Fruit fly (Drosophila melanogaster) whole organism, embryonic: ENCODE measurements around the gene CG31267.

Source experiments
- ATbp ChIP-seq: fragments of 200-800 bp; sonication (Bioruptor generic); optimal IDR thresholded peaks from 2 replicates; lab custom pipeline; 2017; ENCODE audit warnings: missing biosample characterization, mild to moderate bottlenecking, missing genetic modification characterization, missing genetic modification reagents
- Bdp1 ChIP-seq: fragments of 200-800 bp; sonication (Bioruptor generic); optimal IDR thresholded peaks from 3 replicates; lab custom pipeline; 2016; ENCODE audit warnings: missing biosample characterization, missing genetic modification characterization
- Blimp-1 ChIP-seq: fragments of 200-800 bp; sonication (Bioruptor generic); optimal IDR thresholded peaks from 3 replicates; lab custom pipeline; 2018; ENCODE audit warnings: missing biosample characterization, missing genetic modification characterization, mild to moderate bottlenecking, moderate library complexity, missing genetic modification reagents
- Bteb2 ChIP-seq: fragments of 200-800 bp; sonication (Bioruptor generic); optimal IDR thresholded peaks from 2 replicates; lab custom pipeline; 2016; ENCODE audit warnings: missing biosample characterization, missing genetic modification characterization
- CG10431 ChIP-seq: fragments of 200-800 bp; sonication (Bioruptor generic); optimal IDR thresholded peaks from 3 replicates; lab custom pipeline; 2018; ENCODE audit warnings: missing biosample characterization, mild to moderate bottlenecking, missing genetic modification characterization
- CG11456 ChIP-seq: fragments of 200-800 bp; sonication (Bioruptor generic); IDR thresholded peaks from 3 replicates; pipeline ENCODE4 v1.3.6; 2022; ENCODE audit warnings: missing biosample characterization, missing genetic modification characterization
- CG12744 ChIP-seq: fragments of 200-800 bp; sonication (Bioruptor generic); optimal IDR thresholded peaks from 2 replicates; lab custom pipeline; 2016; ENCODE audit warnings: missing biosample characterization, missing genetic modification characterization
- CG17361 ChIP-seq: fragments of 200-800 bp; sonication (Bioruptor generic); IDR thresholded peaks from 3 replicates; pipeline ENCODE4 v1.3.6; 2022; ENCODE audit warnings: missing biosample characterization, missing genetic modification characterization
- CG18476 ChIP-seq: fragments of 200-800 bp; sonication (Bioruptor generic); optimal IDR thresholded peaks from 2 replicates; lab custom pipeline; 2016; ENCODE audit warnings: missing biosample characterization, mild to moderate bottlenecking, missing genetic modification characterization
- CG18619 ChIP-seq: fragments of 200-800 bp; sonication (Bioruptor generic); optimal IDR thresholded peaks from 3 replicates; lab custom pipeline; 2017; ENCODE audit warnings: missing biosample characterization, mild to moderate bottlenecking, missing genetic modification characterization
- CG2199 ChIP-seq: fragments of 200-800 bp; sonication (Bioruptor generic); IDR thresholded peaks from 3 replicates; pipeline ENCODE4 v1.3.6; 2022; ENCODE audit warnings: missing biosample characterization, missing genetic modification characterization
- CG32772 ChIP-seq: fragments of 200-800 bp; sonication (Bioruptor generic); IDR thresholded peaks from 2 replicates; pipeline ENCODE4 v1.3.6; 2022; ENCODE audit warnings: missing biosample characterization, missing genetic modification characterization
- CG3995 ChIP-seq: fragments of 200-800 bp; sonication (Bioruptor generic); optimal IDR thresholded peaks from 3 replicates; lab custom pipeline; 2016; ENCODE audit warnings: missing biosample characterization, missing genetic modification characterization
- CG4282 ChIP-seq: fragments of 200-800 bp; sonication (Bioruptor generic); optimal IDR thresholded peaks from 2 replicates; lab custom pipeline; 2016; ENCODE audit warnings: missing biosample characterization, missing genetic modification characterization
- CG4360 ChIP-seq: fragments of 200-800 bp; sonication (Bioruptor generic); IDR thresholded peaks from 2 replicates; pipeline ENCODE4 v1.3.6; 2022; ENCODE audit warnings: missing biosample characterization, missing genetic modification characterization
- CG5953 ChIP-seq: fragments of 200-800 bp; sonication (Bioruptor generic); IDR thresholded peaks from 2 replicates; pipeline ENCODE4 v1.3.6; 2022; ENCODE audit warnings: missing biosample characterization, missing genetic modification characterization
- CG6689 ChIP-seq: fragments of 200-800 bp; sonication (Bioruptor generic); IDR thresholded peaks from 2 replicates; pipeline ENCODE4 v1.3.6; 2022; ENCODE audit warnings: missing biosample characterization, missing genetic modification characterization
- CG7987 ChIP-seq: fragments of 200-800 bp; sonication (Bioruptor generic); optimal IDR thresholded peaks from 2 replicates; lab custom pipeline; 2018; ENCODE audit warnings: missing biosample characterization, mild to moderate bottlenecking, missing genetic modification characterization, moderate library complexity
- Chrac-16 ChIP-seq: fragments of 200-800 bp; sonication (Bioruptor generic); optimal IDR thresholded peaks from 3 replicates; lab custom pipeline; 2016; ENCODE audit warnings: missing biosample characterization, missing genetic modification characterization
- D ChIP-seq, 2 experiments: fragments of 200-800 bp in 1 of 2; fragments of >200 bp in 1 of 2; sonication (Bioruptor generic) in 1 of 2; optimal IDR thresholded peaks; 2 replicates in 1 of 2; 3 replicates in 1 of 2; lab custom pipeline; 2017; ENCODE audit warnings: mild to moderate bottlenecking in 1 of 2, missing biosample characterization in 1 of 2, missing genetic modification characterization in 1 of 2, missing genetic modification reagents in 1 of 2
- Dbx ChIP-seq: fragments of 200-800 bp; sonication (Bioruptor generic); IDR thresholded peaks from 3 replicates; pipeline ENCODE4 v1.3.6; 2022; ENCODE audit warnings: missing biosample characterization, missing genetic modification characterization
- Ets97D ChIP-seq: fragments of 200-800 bp; sonication (Bioruptor generic); optimal IDR thresholded peaks from 3 replicates; lab custom pipeline; 2016; ENCODE audit warnings: missing biosample characterization, missing genetic modification characterization
- H15 ChIP-seq: fragments of 200-800 bp; sonication (Bioruptor generic); IDR thresholded peaks from 3 replicates; pipeline ENCODE4 v1.3.6; 2022; ENCODE audit warnings: missing biosample characterization, missing genetic modification characterization
- Hsf ChIP-seq: fragments of 200-800 bp; sonication (Bioruptor generic); optimal IDR thresholded peaks from 3 replicates; lab custom pipeline; 2016; ENCODE audit warnings: missing biosample characterization, missing genetic modification characterization
- Kr ChIP-seq: fragments of 200-800 bp; sonication (Bioruptor generic); optimal IDR thresholded peaks from 2 replicates; lab custom pipeline; 2017; ENCODE audit warnings: missing biosample characterization, mild to moderate bottlenecking, missing genetic modification characterization
- MTF-1 ChIP-seq: fragments of 200-800 bp; sonication (Bioruptor generic); optimal IDR thresholded peaks from 2 replicates; lab custom pipeline; 2018; ENCODE audit warnings: missing biosample characterization, mild to moderate bottlenecking, missing genetic modification characterization, borderline replicate concordance
- Max ChIP-seq: fragments of 200-800 bp; sonication (Bioruptor generic); optimal IDR thresholded peaks from 2 replicates; lab custom pipeline; 2016; ENCODE audit warnings: missing biosample characterization, mild to moderate bottlenecking, missing genetic modification characterization
- Meics ChIP-seq: fragments of 200-800 bp; sonication (Bioruptor generic); optimal IDR thresholded peaks from 2 replicates; lab custom pipeline; 2017; ENCODE audit warnings: missing biosample characterization, mild to moderate bottlenecking, missing genetic modification characterization
- Mrtf ChIP-seq: fragments of 200-800 bp; sonication (Bioruptor generic); IDR thresholded peaks from 3 replicates; pipeline ENCODE4 v1.3.6; 2022; ENCODE audit warnings: missing biosample characterization, missing genetic modification characterization
- NK7.1 ChIP-seq: fragments of 200-800 bp; sonication (Bioruptor generic); optimal IDR thresholded peaks from 3 replicates; lab custom pipeline; 2016; ENCODE audit warnings: missing biosample characterization, missing genetic modification characterization
- Oli ChIP-seq: fragments of 200-800 bp; sonication (Bioruptor generic); optimal IDR thresholded peaks from 2 replicates; lab custom pipeline; 2018; ENCODE audit warnings: missing biosample characterization, mild to moderate bottlenecking, missing genetic modification characterization, moderate library complexity
- Xbp1 ChIP-seq: fragments of 200-800 bp; sonication (Bioruptor generic); optimal IDR thresholded peaks from 3 replicates; lab custom pipeline; 2016; ENCODE audit warnings: missing biosample characterization, mild to moderate bottlenecking, missing genetic modification characterization
- YL-1 ChIP-seq: fragments of 200-800 bp; sonication (Bioruptor generic); optimal IDR thresholded peaks from 3 replicates; lab custom pipeline; 2017; ENCODE audit warnings: missing biosample characterization, mild to moderate bottlenecking, missing genetic modification characterization
- az2 ChIP-seq: fragments of 200-800 bp; sonication (Bioruptor generic); optimal IDR thresholded peaks from 3 replicates; lab custom pipeline; 2016; ENCODE audit warnings: missing biosample characterization, missing genetic modification characterization
- chm ChIP-seq: fragments of 200-800 bp; sonication (Bioruptor generic); IDR thresholded peaks from 2 replicates; pipeline ENCODE4 v1.3.6; 2022; ENCODE audit warnings: missing biosample characterization, missing genetic modification characterization
- croc ChIP-seq: fragments of 200-800 bp; sonication (Bioruptor generic); conservative IDR thresholded peaks from 3 replicates; pipeline ENCODE4 v1.3.6; 2022; ENCODE audit warnings: missing biosample characterization, missing genetic modification characterization
- cwo ChIP-seq: fragments of 200-800 bp; sonication (Bioruptor generic); optimal IDR thresholded peaks from 3 replicates; lab custom pipeline; 2017; ENCODE audit warnings: missing biosample characterization, missing genetic modification characterization, mild to moderate bottlenecking, moderate library complexity, missing genetic modification reagents
- dan ChIP-seq: fragments of 200-800 bp; sonication (Bioruptor generic); IDR thresholded peaks from 2 replicates; pipeline ENCODE4 v1.3.6; 2022; ENCODE audit warnings: missing biosample characterization, missing genetic modification characterization
- dm ChIP-seq: fragments of 200-800 bp; sonication (Bioruptor generic); optimal IDR thresholded peaks from 3 replicates; lab custom pipeline; 2016; ENCODE audit warnings: missing biosample characterization, missing genetic modification characterization
- hth ChIP-seq: fragments of >200 bp; optimal IDR thresholded peaks from 2 replicates; lab custom pipeline; 2017; ENCODE audit warnings: inconsistent platforms
- kah ChIP-seq: fragments of 200-800 bp; sonication (Bioruptor generic); optimal IDR thresholded peaks from 2 replicates; lab custom pipeline; 2018; ENCODE audit warnings: missing biosample characterization, mild to moderate bottlenecking, missing genetic modification characterization
- kay ChIP-seq: fragments of 200-800 bp; sonication (Bioruptor generic); optimal IDR thresholded peaks from 2 replicates; lab custom pipeline; 2016; ENCODE audit warnings: missing biosample characterization, missing genetic modification characterization
- mld ChIP-seq: fragments of 200-800 bp; sonication (Bioruptor generic); IDR thresholded peaks from 3 replicates; pipeline ENCODE4 v1.3.6; 2022; ENCODE audit warnings: missing biosample characterization, missing genetic modification characterization; ENCODE audit not compliant: partially characterized antibody
- nom ChIP-seq: fragments of 200-800 bp; sonication (Bioruptor generic); optimal IDR thresholded peaks from 2 replicates; lab custom pipeline; 2017; ENCODE audit warnings: missing biosample characterization, missing genetic modification characterization, mild to moderate bottlenecking, moderate library complexity, missing genetic modification reagents
- p53 ChIP-seq: fragments of 200-800 bp; sonication (Bioruptor generic); optimal IDR thresholded peaks from 2 replicates; lab custom pipeline; 2016; ENCODE audit warnings: missing biosample characterization, missing genetic modification characterization
- ranshi ChIP-seq: fragments of 200-800 bp; sonication (Bioruptor generic); IDR thresholded peaks from 2 replicates; pipeline ENCODE4 v1.3.6; 2022; ENCODE audit warnings: missing biosample characterization, missing genetic modification characterization
- sim ChIP-seq: fragments of 200-800 bp; sonication (Bioruptor generic); IDR thresholded peaks from 2 replicates; pipeline ENCODE4 v1.3.6; 2022; ENCODE audit warnings: missing biosample characterization, missing genetic modification characterization
- stc ChIP-seq: fragments of 200-800 bp; sonication (Bioruptor generic); IDR thresholded peaks from 2 replicates; pipeline ENCODE4 v1.3.6; 2022; ENCODE audit warnings: missing biosample characterization, missing genetic modification characterization
- toy ChIP-seq: fragments of 200-800 bp; sonication (Bioruptor generic); IDR thresholded peaks from 2 replicates; pipeline ENCODE4 v1.3.6; 2022; ENCODE audit warnings: missing biosample characterization, missing genetic modification characterization
- tx ChIP-seq: fragments of 200-800 bp; sonication (Bioruptor generic); optimal IDR thresholded peaks from 2 replicates; lab custom pipeline; 2016; ENCODE audit warnings: missing biosample characterization, missing genetic modification characterization

Gene CG31267

dm6 chr3R:17151376-17152026, 17.5 kb downstream of the CG31267 start, which contains the start of gene CG5292 (continued):
- no peak for TF ChIP-seq D (optimal IDR thresholded peaks at IDR 0.05; lab: Kevin White, UChicago)
- TF ChIP-seq D (GFP tag; optimal IDR thresholded peaks at IDR 0.05; lab: Kevin White, UChicago), result peak; percentile 39
- peak; percentile 49 for TF ChIP-seq Ets97D (GFP tag; lab: Kevin White, UChicago)
- peak; percentile 42 for TF ChIP-seq Max (GFP tag; lab: Kevin White, UChicago)
- peak; percentile 36 for TF ChIP-seq CG10431
- peak; percentile 78 for TF ChIP-seq dm (GFP tag; lab: Kevin White, UChicago)
- peak; percentile 64 for TF ChIP-seq Xbp1
- peak; percentile 9 for TF ChIP-seq cwo
- TF ChIP-seq mld (GFP tag; lab: Robert Waterston, UW), result peak; percentile 56; the same call in 1 of the 3 replicates
- TF ChIP-seq CG17361 (GFP tag; lab: Robert Waterston, UW), result no peak; the same call in 2 of the 3 replicates
- no peak for TF ChIP-seq nom (GFP tag; lab: Kevin White, UChicago)
- 0 out of 2 replicates have a peak, but pooled peaks have one; percentile 10 for TF ChIP-seq CG32772 (GFP tag; lab: Robert Waterston, UW)
- peak; percentile 58 for TF ChIP-seq Meics (GFP tag; lab: Kevin White, UChicago)
- TF ChIP-seq kay (GFP tag; lab: Kevin White, UChicago), result no peak
- peak; percentile 56 for TF ChIP-seq CG6689 (GFP tag; lab: Robert Waterston, UW)
- TF ChIP-seq tx (GFP tag; lab: Kevin White, UChicago), result no peak
- TF ChIP-seq Dbx (GFP tag; lab: Robert Waterston, UW), result peak; percentile 43; the same call in 2 of the 3 replicates
- no peak for TF ChIP-seq CG4282
- TF ChIP-seq CG3995, result peak; percentile 99
- TF ChIP-seq YL-1 (GFP tag; lab: Kevin White, UChicago), result peak; percentile 72
- TF ChIP-seq hth (lab: Kevin White, UChicago), result no peak
- TF ChIP-seq Oli (tag; lab: Kevin White, UChicago), result peak; percentile 33
- TF ChIP-seq dan (GFP tag; lab: Robert Waterston, UW), result no peak
- peak; percentile 30; the same call in 1 of the 3 replicates for TF ChIP-seq H15
- peak; percentile 58 for TF ChIP-seq stc (GFP tag; lab: Robert Waterston, UW)
- no peak for TF ChIP-seq Mrtf (GFP tag; lab: Robert Waterston, UW)
- peak; percentile 67; the same call in 1 of the 3 replicates for TF ChIP-seq CG11456 (GFP tag; lab: Robert Waterston, UW)
- TF ChIP-seq croc, result peak; percentile 40; the same call in 2 of the 3 replicates
- no peak for TF ChIP-seq CG2199 (GFP tag; lab: Robert Waterston, UW)
- TF ChIP-seq Blimp-1, result no peak
- peak; percentile 24 for TF ChIP-seq NK7.1 (GFP tag; lab: Kevin White, UChicago)
- TF ChIP-seq toy (GFP tag; lab: Robert Waterston, UW), result no peak
- 0 out of 2 replicates have a peak, but pooled peaks have one; percentile 8 for TF ChIP-seq chm (GFP tag; lab: Robert Waterston, UW)
- TF ChIP-seq CG5953 (GFP tag; lab: Robert Waterston, UW), result 0 out of 2 replicates have a peak, but pooled peaks have one; percentile 28
- no peak; the same call in 1 of the 2 replicates for TF ChIP-seq CG4360 (GFP tag; lab: Robert Waterston, UW)
- peak; percentile 23 for TF ChIP-seq CG18619 (GFP tag; lab: Kevin White, UChicago)
- TF ChIP-seq CG7987 (GFP tag; lab: Kevin White, UChicago), result no peak
- no peak for TF ChIP-seq Kr
- no peak for TF ChIP-seq p53
- no peak for TF ChIP-seq sim
- peak; percentile 60 for TF ChIP-seq Hsf
- TF ChIP-seq Bdp1 (GFP tag; lab: Kevin White, UChicago), result peak; percentile 9
- TF ChIP-seq kah, result peak; percentile 58
- peak; percentile 56 for TF ChIP-seq az2 (GFP tag; lab: Kevin White, UChicago)
- TF ChIP-seq ATbp, result peak; percentile 8
- TF ChIP-seq Bteb2, result no peak
- peak; percentile 32 for TF ChIP-seq Chrac-16 (GFP tag; lab: Kevin White, UChicago)
- no peak for TF ChIP-seq CG18476 (GFP tag; lab: Kevin White, UChicago)
- peak; percentile 51 for TF ChIP-seq ranshi (GFP tag; lab: Robert Waterston, UW)
- TF ChIP-seq MTF-1, result no peak
- TF ChIP-seq CG12744 (GFP tag; lab: Kevin White, UChicago), result no peak
